Fruit fly (Drosophila melanogaster) S2 (cell line): ENCODE data around the gene Ino80.

Experiments used
- CG8478 ChIP-seq: fragments of >200 bp; optimal IDR thresholded peaks from 2 replicates; lab custom pipeline; 2018
- CTCF ChIP-seq, 2 experiments: fragments of >200 bp; optimal IDR thresholded peaks; 2 replicates each; lab custom pipeline; 2018

- no peak for TF ChIP-seq CG8478 (lab: Kevin White, UChicago)
- no peak for TF ChIP-seq CTCF (optimal IDR thresholded peaks at IDR 0.05; lab: Kevin White, UChicago)
These were observed 80.6 kb downstream of the Ino80 start for dm6 chr3R:19322386-19322785.
